Worm (Caenorhabditis elegans): ENCODE data around the gene syf-2.

syf-2 gene

ce11 chrIII:7162065-7162762 lies at the start of gene syf-2, which contains the start of gene K04G7.1:
TSS of gene syf-2 (minus strand) at chrIII:7162115.
TSS of gene K04G7.1 (plus strand) at chrIII:7162712.
- TF ChIP-seq tbx-11 (GFP tag; IDR thresholded peaks at IDR 0.05) (no peak), scrt-1 (GFP tag; IDR thresholded peaks at IDR 0.05) (no peak), ceh-36 (tag; optimal IDR thresholded peaks at IDR 0.05) (no peak), tbx-37 (GFP tag; conservative IDR thresholded peaks at IDR 0.05) (no peak), tra-4 (tag; optimal IDR thresholded peaks at IDR 0.05) (no peak), aly-1 (tag; optimal IDR thresholded peaks at IDR 0.05) (no peak), F13C5.2 (tag; optimal IDR thresholded peaks at IDR 0.05) (peak; percentile 75), hmg-4 (GFP tag; optimal IDR thresholded peaks at IDR 0.05) (peak; percentile 69), ceh-13 (GFP tag; optimal IDR thresholded peaks at IDR 0.05) (no peak), flt-1 (GFP tag; IDR thresholded peaks at IDR 0.05) (no peak)

ce11 chrIII:7210486-7210885 lies 48.6 kb upstream of the syf-2 start:
- no peak for TF ChIP-seq F13C5.2 (tag; optimal IDR thresholded peaks at IDR 0.05)
- no peak for TF ChIP-seq ceh-13 (GFP tag; optimal IDR thresholded peaks at IDR 0.05)
- TF ChIP-seq ceh-36 (tag; optimal IDR thresholded peaks at IDR 0.05) = no peak
- no peak for TF ChIP-seq pes-1 (GFP tag; IDR thresholded peaks at IDR 0.05)
- no peak for TF ChIP-seq tra-4 (tag; optimal IDR thresholded peaks at IDR 0.05)
- no peak for TF ChIP-seq sea-1 (GFP tag; conservative IDR thresholded peaks at IDR 0.05)
- TF ChIP-seq B0310.2 (tag; optimal IDR thresholded peaks at IDR 0.05) = no peak
- TF ChIP-seq aly-1 (tag; optimal IDR thresholded peaks at IDR 0.05) = no peak
- no peak for TF ChIP-seq flt-1 (GFP tag; IDR thresholded peaks at IDR 0.05)
- no peak for TF ChIP-seq hmg-4 (GFP tag; optimal IDR thresholded peaks at IDR 0.05)
- TF ChIP-seq hmbx-1 (tag; optimal IDR thresholded peaks at IDR 0.05) = no peak
- TF ChIP-seq scrt-1 (GFP tag; IDR thresholded peaks at IDR 0.05) = no peak
- no peak for TF ChIP-seq tbx-37 (GFP tag; conservative IDR thresholded peaks at IDR 0.05)
- no peak for TF ChIP-seq ama-1 (optimal IDR thresholded peaks at IDR 0.05)
- TF ChIP-seq hnd-1 (tag; optimal IDR thresholded peaks at IDR 0.05) = no peak
- no peak for TF ChIP-seq tbx-11 (GFP tag; IDR thresholded peaks at IDR 0.05)

- TF ChIP-seq ets-7 (tag; optimal IDR thresholded peaks at IDR 0.05) (no peak), tbx-11 (GFP tag; IDR thresholded peaks at IDR 0.05) (no peak), hmg-4 (GFP tag; optimal IDR thresholded peaks at IDR 0.05) (no peak), aly-1 (tag; optimal IDR thresholded peaks at IDR 0.05) (no peak), hnd-1 (tag; optimal IDR thresholded peaks at IDR 0.05) (no peak), ceh-36 (tag; optimal IDR thresholded peaks at IDR 0.05) (no peak), scrt-1 (GFP tag; IDR thresholded peaks at IDR 0.05) (no peak), tbx-37 (GFP tag; conservative IDR thresholded peaks at IDR 0.05) (no peak), hmbx-1 (tag; optimal IDR thresholded peaks at IDR 0.05) (no peak), pes-1 (GFP tag; IDR thresholded peaks at IDR 0.05) (no peak), tra-4 (tag; optimal IDR thresholded peaks at IDR 0.05) (no peak), ceh-13 (GFP tag; optimal IDR thresholded peaks at IDR 0.05) (no peak)
Observed at ce11 chrIII:7209721-7210120, 47.8 kb upstream of the syf-2 start, which contains the start of gene R151.2. TSS of gene R151.2 (plus strand) at chrIII:7209967.

- TF ChIP-seq F13C5.2 (tag; optimal IDR thresholded peaks at IDR 0.05) (peak; percentile 69), aly-1 (tag; optimal IDR thresholded peaks at IDR 0.05) (no peak)
Observed at ce11 chrIII:7207903-7208497, 46.1 kb upstream of the syf-2 start, which contains the start of gene rpl-6. TSS of gene rpl-6 (plus strand) at chrIII:7208447.

ce11 chrIII:7203130-7203775 lies 41.3 kb upstream of the syf-2 start:
- TF ChIP-seq pes-1 (GFP tag; IDR thresholded peaks at IDR 0.05) (no peak), tbx-11 (GFP tag; IDR thresholded peaks at IDR 0.05) (no peak), hmg-4 (GFP tag; optimal IDR thresholded peaks at IDR 0.05) (no peak), aly-1 (tag; optimal IDR thresholded peaks at IDR 0.05) (no peak)

ce11 chrIII:7201378-7202256 lies 39.7 kb upstream of the syf-2 start, which contains the start of gene dpy-31:
TSS of gene dpy-31 (plus strand) at chrIII:7202206.
- TF ChIP-seq tbx-37 (GFP tag; conservative IDR thresholded peaks at IDR 0.05) (no peak), F13C5.2 (tag; optimal IDR thresholded peaks at IDR 0.05) (no peak), tbx-11 (GFP tag; IDR thresholded peaks at IDR 0.05) (no peak), sea-1 (GFP tag; conservative IDR thresholded peaks at IDR 0.05) (no peak), scrt-1 (GFP tag; IDR thresholded peaks at IDR 0.05) (no peak), ceh-13 (GFP tag; optimal IDR thresholded peaks at IDR 0.05) (no peak)

- no peak for TF ChIP-seq ceh-13 (GFP tag; optimal IDR thresholded peaks at IDR 0.05)
- TF ChIP-seq sea-1 (GFP tag; conservative IDR thresholded peaks at IDR 0.05) = no peak
- TF ChIP-seq B0310.2 (tag; optimal IDR thresholded peaks at IDR 0.05) = no peak
- no peak for TF ChIP-seq tbx-37 (GFP tag; conservative IDR thresholded peaks at IDR 0.05)
- no peak for TF ChIP-seq F13C5.2 (tag; optimal IDR thresholded peaks at IDR 0.05)
- no peak for TF ChIP-seq ceh-36 (tag; optimal IDR thresholded peaks at IDR 0.05)
- TF ChIP-seq aly-1 (tag; optimal IDR thresholded peaks at IDR 0.05) = no peak
- no peak for TF ChIP-seq hmbx-1 (tag; optimal IDR thresholded peaks at IDR 0.05)
- no peak for TF ChIP-seq ama-1 (optimal IDR thresholded peaks at IDR 0.05)
- TF ChIP-seq tbx-11 (GFP tag; IDR thresholded peaks at IDR 0.05) = no peak
- TF ChIP-seq tra-4 (tag; optimal IDR thresholded peaks at IDR 0.05) = no peak
Observed at ce11 chrIII:7199467-7199866, 37.6 kb upstream of the syf-2 start.
